Worm (Caenorhabditis elegans): Measurements from ENCODE around the gene F01D5.1.

The F01D5.1 gene

ce11 chrII:13956529-13956928, 40.9 kb downstream of the F01D5.1 start:
- TF ChIP-seq unc-62 (GFP tag; optimal IDR thresholded peaks at IDR 0.05): no peak

ce11 chrII:13954979-13955378, 42.4 kb downstream of the F01D5.1 start:
- TF ChIP-seq unc-62 (GFP tag; optimal IDR thresholded peaks at IDR 0.05): no peak

ce11 chrII:13954077-13954476, 43.3 kb downstream of the F01D5.1 start:
- no peak for TF ChIP-seq unc-62 (GFP tag; optimal IDR thresholded peaks at IDR 0.05)

DNA sequence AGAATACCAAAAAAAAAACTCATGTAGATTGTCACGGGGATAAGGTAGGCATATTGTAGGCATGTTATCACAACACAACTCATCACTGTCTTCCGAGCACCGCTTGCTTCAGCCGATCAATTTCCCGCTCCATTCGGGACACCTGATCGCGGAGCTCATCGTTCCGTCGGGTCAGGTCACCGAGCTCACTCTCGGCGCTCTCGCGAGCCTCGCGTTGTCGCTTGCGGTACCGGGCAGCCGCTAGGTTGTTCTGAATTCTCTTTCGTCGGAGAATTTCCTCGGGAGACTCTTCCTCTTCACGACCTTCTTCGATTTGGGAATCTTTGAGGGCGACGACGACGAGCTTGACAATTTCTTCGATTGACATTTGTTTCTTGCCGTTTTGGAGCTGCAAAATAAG, 45.4 kb downstream of the F01D5.1 start:
- no peak for TF ChIP-seq unc-62 (GFP tag; optimal IDR thresholded peaks at IDR 0.05)

DNA sequence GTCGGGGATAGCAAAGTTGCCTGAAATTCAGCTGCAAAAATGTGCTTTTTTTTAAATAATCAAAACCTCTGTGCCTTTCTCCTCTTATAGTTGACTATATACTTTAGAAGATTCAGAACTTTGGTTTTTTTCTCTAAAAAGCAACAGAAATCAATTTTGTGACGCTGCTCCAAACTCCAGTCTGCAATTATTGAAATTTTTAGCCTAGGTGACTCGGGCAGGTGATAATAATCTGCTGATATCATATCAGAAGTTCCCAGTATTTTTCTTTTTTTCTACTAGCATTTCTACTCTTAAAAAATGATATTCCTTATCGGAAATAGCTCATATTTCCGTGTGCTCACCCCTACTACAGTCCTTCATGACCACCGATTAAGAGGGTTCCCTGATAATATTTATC, 48.1 kb downstream of the F01D5.1 start, which contains the start of gene sre-44:
Gene sre-44, plus strand, starts transcription at position 301 of the 400 bp plus-strand sequence.
- TF ChIP-seq unc-62 (GFP tag; optimal IDR thresholded peaks at IDR 0.05): no peak
